Worm (Caenorhabditis elegans): ENCODE results near the gene Y17D7C.2.

Y17D7C.2 gene

DNA sequence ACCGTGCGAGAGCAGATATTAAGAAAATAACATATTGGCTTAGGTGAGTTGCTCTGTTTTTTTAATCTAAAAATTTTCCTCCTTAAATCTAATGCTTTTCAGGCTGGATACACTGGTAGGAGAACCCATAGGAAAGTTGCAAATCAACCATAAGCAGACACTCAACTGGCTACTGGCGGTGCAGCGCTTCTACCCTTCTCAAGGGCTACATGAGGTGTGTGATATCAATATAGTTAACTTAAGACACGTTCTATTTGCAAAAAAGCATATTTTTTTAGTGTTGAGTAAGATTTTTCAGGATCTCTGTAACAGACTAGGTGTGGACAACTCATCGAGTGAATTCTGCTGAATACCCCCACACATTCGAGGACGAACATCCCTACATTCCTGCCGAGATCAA lies 11.8 kb downstream of the Y17D7C.2 start:
- TF ChIP-seq dmd-4 (tag; optimal IDR thresholded peaks at IDR 0.05) (no peak), R02D3.7 (tag; optimal IDR thresholded peaks at IDR 0.05) (no peak), blmp-1 (tag; optimal IDR thresholded peaks at IDR 0.05; ENCODE audit: insufficient read depth) (no peak), unc-62 (GFP tag; optimal IDR thresholded peaks at IDR 0.05) (no peak)

DNA sequence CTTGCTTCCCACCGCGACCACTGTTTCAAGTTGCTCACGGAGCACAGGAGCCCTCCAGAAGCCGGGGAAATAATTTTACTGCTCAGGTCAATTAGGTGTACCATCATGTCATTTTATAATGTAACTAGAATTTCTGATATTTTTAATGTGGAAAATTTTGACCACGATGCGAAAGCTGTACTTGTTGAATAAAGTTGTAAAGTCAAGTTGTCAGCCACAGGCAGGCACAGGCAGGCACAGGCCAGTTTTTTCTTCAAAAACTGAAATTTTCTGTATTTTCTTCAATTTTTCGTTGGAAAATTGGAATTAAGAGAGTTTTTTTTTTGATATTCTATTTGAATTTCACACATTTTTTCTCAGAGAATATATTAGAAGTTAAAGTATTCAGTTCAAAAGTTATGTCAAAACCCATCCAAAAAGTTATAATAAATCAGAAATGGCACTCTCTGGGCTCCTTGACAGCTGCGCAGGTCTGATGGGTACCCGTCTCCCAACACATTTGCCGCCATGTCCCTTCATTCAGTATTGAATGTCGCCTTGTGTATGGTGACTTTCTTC lies 13.6 kb downstream of the Y17D7C.2 start, which contains the start of gene Y17D7C.1:
Y17D7C.1 (plus strand) TSS at position 508 of the 558 bp plus-strand sequence.
- TF ChIP-seq ztf-1 (GFP tag; conservative IDR thresholded peaks at IDR 0.05) (no peak), ama-1 (optimal IDR thresholded peaks at IDR 0.05) (no peak), unc-39 (tag; optimal IDR thresholded peaks at IDR 0.05) (no peak), blmp-1 (tag; optimal IDR thresholded peaks at IDR 0.05; ENCODE audit: insufficient read depth) (no peak), nhr-12 (tag; optimal IDR thresholded peaks at IDR 0.05) (no peak), gmeb-1 (tag; optimal IDR thresholded peaks at IDR 0.05) (no peak)

DNA sequence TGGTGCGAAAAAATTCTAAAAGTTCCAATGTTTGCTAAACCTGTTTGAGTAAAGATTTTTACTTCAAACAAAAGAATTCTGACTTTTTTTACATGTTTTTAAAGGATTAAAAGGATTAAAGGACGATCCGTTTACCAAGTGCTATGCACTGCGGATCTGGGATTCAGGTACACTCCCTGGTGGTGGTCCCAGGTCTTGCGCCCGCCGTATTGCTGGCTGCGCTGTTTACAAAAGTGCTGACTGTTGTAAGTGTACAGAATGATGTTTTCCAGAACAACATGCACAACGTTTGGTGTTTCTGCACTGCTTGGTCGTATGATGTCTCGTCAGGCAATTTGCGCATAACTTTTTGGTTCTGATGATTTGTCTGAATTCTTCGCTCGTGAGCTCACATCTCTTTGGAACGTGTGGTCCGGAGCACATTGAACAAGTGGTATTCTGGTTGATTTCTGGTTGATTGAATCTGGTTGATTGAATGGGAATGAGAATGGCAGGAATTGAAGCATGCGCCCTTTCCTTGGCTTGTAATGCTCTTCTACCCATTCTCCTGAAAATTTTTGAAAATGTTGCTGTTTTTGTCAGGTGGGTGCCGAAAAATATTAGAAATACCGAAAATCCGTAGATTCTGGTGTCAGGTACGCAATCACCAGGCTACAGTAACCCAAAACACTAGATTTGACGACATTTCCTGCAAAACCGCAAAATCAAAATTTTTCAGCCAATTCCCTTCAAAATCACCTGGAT lies 14.3 kb downstream of the Y17D7C.2 start:
- TF ChIP-seq lin-13 (GFP tag; optimal IDR thresholded peaks at IDR 0.05) = no peak
- no peak for TF ChIP-seq elt-1 (tag; optimal IDR thresholded peaks at IDR 0.05)
- TF ChIP-seq ceh-16 (tag; optimal IDR thresholded peaks at IDR 0.05) = no peak
- TF ChIP-seq peb-1 (tag; optimal IDR thresholded peaks at IDR 0.05) = no peak
- TF ChIP-seq lin-11 (tag; optimal IDR thresholded peaks at IDR 0.05) = no peak

DNA sequence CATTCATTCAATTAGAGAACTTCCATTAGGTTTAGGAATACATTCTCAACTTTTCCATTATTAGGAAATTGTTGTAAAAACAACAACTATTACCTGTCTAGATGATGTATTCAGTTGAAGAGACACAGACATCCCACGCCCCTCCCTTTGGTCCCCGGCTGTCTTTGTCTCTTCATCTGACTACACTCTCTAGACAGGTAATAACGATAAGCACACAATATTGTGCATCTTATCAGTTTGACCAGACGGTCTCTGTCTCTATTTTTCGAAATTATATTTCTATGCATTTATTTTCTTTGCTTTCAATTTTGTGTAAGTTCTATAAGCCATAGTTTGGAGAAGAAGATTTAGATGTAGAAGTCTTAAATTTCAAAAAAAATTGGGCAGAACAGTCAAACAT lies 18.5 kb downstream of the Y17D7C.2 start, which contains the start of gene Y69H2.9:
Y69H2.9 (plus strand) TSS at position 233 of the 400 bp plus-strand sequence.
- TF ChIP-seq F13H6.1 (tag; optimal IDR thresholded peaks at IDR 0.05) = no peak
- peak; percentile 19 for TF ChIP-seq gmeb-1 (tag; optimal IDR thresholded peaks at IDR 0.05)
- no peak for TF ChIP-seq mab-5 (tag; optimal IDR thresholded peaks at IDR 0.05)
- no peak for TF ChIP-seq ztf-4 (tag; optimal IDR thresholded peaks at IDR 0.05)
- no peak for TF ChIP-seq peb-1 (tag; optimal IDR thresholded peaks at IDR 0.05)
- no peak for TF ChIP-seq blmp-1 (tag; optimal IDR thresholded peaks at IDR 0.05; ENCODE audit: insufficient read depth)
- no peak for TF ChIP-seq nhr-237 (tag; optimal IDR thresholded peaks at IDR 0.05)
- no peak for TF ChIP-seq lsy-2 (tag; optimal IDR thresholded peaks at IDR 0.05)
- no peak for TF ChIP-seq unc-39 (tag; optimal IDR thresholded peaks at IDR 0.05)
- TF ChIP-seq mbf-1 (tag; optimal IDR thresholded peaks at IDR 0.05) = no peak
- no peak for TF ChIP-seq R02D3.7 (tag; optimal IDR thresholded peaks at IDR 0.05)
- no peak for TF ChIP-seq zag-1 (tag; optimal IDR thresholded peaks at IDR 0.05)
- peak; percentile 46 for TF ChIP-seq fos-1 (tag; optimal IDR thresholded peaks at IDR 0.05)
- peak; percentile 62 for TF ChIP-seq sma-3 (GFP tag; optimal IDR thresholded peaks at IDR 0.05)

DNA sequence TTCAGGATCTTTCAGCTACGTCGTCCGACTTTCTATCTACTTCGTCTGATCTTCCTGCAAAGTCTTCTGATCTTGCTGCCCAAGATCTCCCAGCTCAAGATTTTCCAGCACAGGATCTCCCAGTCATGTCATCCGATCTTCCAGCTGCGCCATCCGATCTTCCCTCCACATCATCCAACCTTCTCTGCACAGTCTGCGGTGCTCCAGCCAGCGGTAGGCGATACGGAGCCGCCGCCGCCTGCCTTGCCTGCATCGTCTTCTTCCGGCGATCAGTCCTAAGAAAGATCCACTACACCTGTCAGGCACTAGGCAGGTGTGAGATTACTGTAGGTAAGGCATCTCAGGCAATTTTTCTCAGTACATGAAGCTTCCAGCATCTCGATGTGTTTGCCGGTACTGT lies 20.5 kb downstream of the Y17D7C.2 start, which contains the start of gene nhr-241:
nhr-241 (plus strand) TSS at position 126 of the 400 bp plus-strand sequence.
- no peak for TF ChIP-seq sem-4 (tag; optimal IDR thresholded peaks at IDR 0.05)

DNA sequence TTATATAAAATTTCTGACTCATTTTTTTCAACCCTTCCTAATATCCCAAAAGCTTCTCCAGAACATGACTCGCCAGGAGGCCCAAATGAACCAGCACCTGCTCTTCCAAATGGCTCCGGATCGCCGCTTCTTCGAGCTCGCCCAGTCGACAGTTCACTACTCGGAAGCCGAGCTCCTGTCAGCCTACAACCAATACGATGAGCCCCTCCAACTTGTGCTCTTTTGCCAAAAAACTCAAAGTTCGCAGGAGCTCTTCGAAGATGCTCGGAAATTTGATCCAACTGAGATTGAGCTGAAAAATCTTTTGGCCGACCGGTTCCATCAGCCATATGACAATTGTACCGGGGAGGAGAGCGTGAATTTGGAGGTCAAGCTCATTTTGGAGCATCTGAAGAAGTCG lies 24.3 kb downstream of the Y17D7C.2 start:
- TF ChIP-seq crh-2 (tag; optimal IDR thresholded peaks at IDR 0.05) = no peak
- no peak for TF ChIP-seq alr-1 (tag; optimal IDR thresholded peaks at IDR 0.05)
- no peak for TF ChIP-seq ztf-11 (tag; optimal IDR thresholded peaks at IDR 0.05)
- no peak for TF ChIP-seq lin-11 (tag; optimal IDR thresholded peaks at IDR 0.05)
- TF ChIP-seq R02D3.7 (tag; optimal IDR thresholded peaks at IDR 0.05) = no peak
- no peak for TF ChIP-seq peb-1 (tag; optimal IDR thresholded peaks at IDR 0.05)
- TF ChIP-seq unc-62 (GFP tag; optimal IDR thresholded peaks at IDR 0.05) = no peak
- no peak for TF ChIP-seq ceh-16 (tag; optimal IDR thresholded peaks at IDR 0.05)
- TF ChIP-seq nhr-23 (tag; optimal IDR thresholded peaks at IDR 0.05) = no peak
- TF ChIP-seq unc-39 (tag; optimal IDR thresholded peaks at IDR 0.05) = no peak
- no peak for TF ChIP-seq ZK546.5 (tag; optimal IDR thresholded peaks at IDR 0.05)
- no peak for TF ChIP-seq aly-2 (tag; optimal IDR thresholded peaks at IDR 0.05)
- no peak for TF ChIP-seq unc-55 (GFP tag; optimal IDR thresholded peaks at IDR 0.05)
- no peak for TF ChIP-seq sma-3 (GFP tag; optimal IDR thresholded peaks at IDR 0.05)
